Fruit fly (Drosophila melanogaster) whole organism: ENCODE measurements around the gene CG13643.

Source experiments
- CG8478 ChIP-seq: fragments of >200 bp; optimal IDR thresholded peaks from 2 replicates; lab custom pipeline; 2018; ENCODE audit warnings: inconsistent platforms
- Dll ChIP-seq: fragments of >200 bp; optimal IDR thresholded peaks from 2 replicates; lab custom pipeline; 2017
- EcR ChIP-seq, 2 experiments: fragments of >200 bp; optimal IDR thresholded peaks; 2 replicates each; lab custom pipeline; 2017; ENCODE audit warnings: missing biosample characterization in 2 of 2, missing genetic modification characterization in 2 of 2, missing genetic modification reagents in 2 of 2

- TF ChIP-seq EcR (GFP tag; optimal IDR thresholded peaks at IDR 0.05; lab: Kevin White, UChicago): no peak
- TF ChIP-seq Dll (lab: Kevin White, UChicago): no peak
- no peak for TF ChIP-seq CG8478
These were observed 41.5 kb upstream of the CG13643 start, which contains the start of gene mah for dm6 chr3R:24947332-24947731.
